Fruit fly (Drosophila melanogaster): Measurements from ENCODE around the gene Gcna.

dm6 chrX:1845413-1845951 is 20.2 kb downstream of the Gcna start:
- TF ChIP-seq sv (GFP tag; optimal IDR thresholded peaks at IDR 0.05), result no peak
- no peak for TF ChIP-seq OdsH (GFP tag; optimal IDR thresholded peaks at IDR 0.05)
- no peak for TF ChIP-seq psq (GFP tag; optimal IDR thresholded peaks at IDR 0.05)
- TF ChIP-seq lola (GFP tag; optimal IDR thresholded peaks at IDR 0.05), result no peak
- no peak for TF ChIP-seq br (GFP tag; optimal IDR thresholded peaks at IDR 0.05)
- no peak for TF ChIP-seq usp (GFP tag; optimal IDR thresholded peaks at IDR 0.05)

Data from whole organism, wandering third instar larva.